Worm (Caenorhabditis elegans): ENCODE data around the gene F35A5.1.

DNA sequence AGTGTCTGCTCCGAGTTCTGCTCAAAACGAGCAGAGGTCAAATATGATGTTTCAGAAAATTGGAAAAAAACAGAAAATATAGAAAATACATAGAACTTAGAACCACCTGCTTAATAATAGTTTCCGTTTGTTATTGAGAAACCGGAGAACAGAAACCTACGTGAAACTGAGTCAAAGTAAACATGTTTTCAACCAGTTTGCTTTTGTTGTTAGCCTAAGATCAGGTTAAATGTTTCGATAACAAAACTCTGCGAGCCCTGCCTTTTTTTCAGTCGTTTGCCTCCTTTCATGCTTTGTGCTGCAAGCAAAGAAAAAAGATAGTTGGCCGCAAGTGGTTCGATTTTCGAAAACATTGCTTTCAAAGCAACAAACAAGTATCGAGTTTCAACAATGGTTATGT lies 23.6 kb downstream of the F35A5.1 start:
- TF ChIP-seq flt-1 (GFP tag; IDR thresholded peaks at IDR 0.05) (no peak), med-1 (GFP tag; optimal IDR thresholded peaks at IDR 0.05; ENCODE audit: insufficient read depth) (no peak), cog-1 (tag; optimal IDR thresholded peaks at IDR 0.05) (no peak), ref-1 (GFP tag; conservative IDR thresholded peaks at IDR 0.05) (no peak), ztf-29 (GFP tag; IDR thresholded peaks at IDR 0.05) (no peak), ztf-23 (GFP tag; IDR thresholded peaks at IDR 0.05) (no peak), T22C8.4 (GFP tag; IDR thresholded peaks at IDR 0.05) (no peak)

Data from whole organism, midembryonic.